Worm (Caenorhabditis elegans): ENCODE results near the gene F37C4.4.

Gene F37C4.4

DNA sequence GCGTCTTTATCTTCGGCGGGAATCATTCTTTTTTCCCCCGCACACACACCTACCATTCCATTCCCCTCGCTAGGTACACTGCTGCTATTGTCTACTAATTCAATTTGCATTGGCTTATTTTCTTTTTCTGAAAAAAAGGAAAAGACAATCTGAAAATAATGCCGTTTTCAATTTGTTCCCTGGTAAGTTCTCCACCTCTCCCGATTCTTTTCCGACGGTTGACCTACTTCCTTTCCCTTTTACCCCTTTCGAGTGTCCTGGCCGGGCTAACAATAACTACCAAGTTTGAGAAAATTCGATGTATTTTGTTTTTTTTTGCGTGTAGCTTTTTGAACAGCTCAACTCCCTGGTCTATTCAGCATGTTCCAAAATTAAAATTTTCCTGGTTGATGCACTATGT, at the start of gene F37C4.4:
TSS of gene F37C4.4 (plus strand) at position 58 of the 400 bp plus-strand sequence.
- peak; percentile 82 for TF ChIP-seq blmp-1 (tag; optimal IDR thresholded peaks at IDR 0.05)
- no peak for TF ChIP-seq nhr-12 (tag; optimal IDR thresholded peaks at IDR 0.05)
- no peak for TF ChIP-seq efl-1 (optimal IDR thresholded peaks at IDR 0.05)
- TF ChIP-seq efl-1 (GFP tag; optimal IDR thresholded peaks at IDR 0.05 in 1 of 2) = peak in 1 of 2 experiments; percentile 83

ce11 chrIV:3819278-3819777, 47.8 kb upstream of the F37C4.4 start, which contains the start of gene bris-1:
bris-1 (minus strand) TSS chrIV:3819328.
- TF ChIP-seq elt-2 (tag; optimal IDR thresholded peaks at IDR 0.05) (peak; percentile 80), nhr-47 (tag; optimal IDR thresholded peaks at IDR 0.05) (no peak), lin-35 (GFP tag; optimal IDR thresholded peaks at IDR 0.05) (no peak), nhr-85 (tag) (peak; percentile 12)

DNA sequence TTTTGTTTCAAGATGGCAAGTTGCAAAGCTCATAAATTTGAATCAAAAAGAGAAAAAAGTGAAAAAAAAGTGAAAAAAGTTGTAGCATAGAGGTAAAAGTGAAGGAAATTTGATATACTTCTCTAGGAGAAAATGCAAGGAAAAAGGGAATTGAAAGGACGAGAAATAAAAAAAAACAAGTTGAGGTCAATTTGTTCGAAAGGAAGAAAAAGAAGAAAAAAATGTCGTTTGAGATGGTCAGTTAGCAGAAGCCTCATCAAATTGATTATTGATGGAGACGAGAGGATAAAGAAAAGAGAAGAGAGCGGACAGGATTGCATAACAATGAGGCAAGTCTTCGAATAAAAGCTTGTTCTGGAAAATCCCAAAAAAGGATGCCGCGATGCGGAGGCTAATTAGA, 47.0 kb upstream of the F37C4.4 start:
- TF ChIP-seq blmp-1 (tag; optimal IDR thresholded peaks at IDR 0.05) = peak; percentile 20
- TF ChIP-seq elt-3 (tag; optimal IDR thresholded peaks at IDR 0.05) = no peak
- no peak for TF ChIP-seq ama-1 (optimal IDR thresholded peaks at IDR 0.05)
- TF ChIP-seq aha-1 (tag; optimal IDR thresholded peaks at IDR 0.05) = no peak
- TF ChIP-seq fkh-10 (GFP tag; optimal IDR thresholded peaks at IDR 0.05) = peak; percentile 95
- TF ChIP-seq nhr-85 (tag) = peak; percentile 9
- no peak for TF ChIP-seq vab-15 (tag; optimal IDR thresholded peaks at IDR 0.05)
- no peak for TF ChIP-seq ztf-11 (tag; optimal IDR thresholded peaks at IDR 0.05)
- TF ChIP-seq hpl-2 (GFP tag; optimal IDR thresholded peaks at IDR 0.05) = no peak
- no peak for TF ChIP-seq mef-2 (tag; optimal IDR thresholded peaks at IDR 0.05)
- no peak for TF ChIP-seq alr-1 (tag; optimal IDR thresholded peaks at IDR 0.05; ENCODE audit: borderline replicate concordance)
- TF ChIP-seq irx-1 (tag; optimal IDR thresholded peaks at IDR 0.05) = no peak
- no peak for TF ChIP-seq sup-37 (GFP tag; optimal IDR thresholded peaks at IDR 0.05)
- peak; percentile 30 for TF ChIP-seq lin-14 (GFP tag; optimal IDR thresholded peaks at IDR 0.05)

DNA sequence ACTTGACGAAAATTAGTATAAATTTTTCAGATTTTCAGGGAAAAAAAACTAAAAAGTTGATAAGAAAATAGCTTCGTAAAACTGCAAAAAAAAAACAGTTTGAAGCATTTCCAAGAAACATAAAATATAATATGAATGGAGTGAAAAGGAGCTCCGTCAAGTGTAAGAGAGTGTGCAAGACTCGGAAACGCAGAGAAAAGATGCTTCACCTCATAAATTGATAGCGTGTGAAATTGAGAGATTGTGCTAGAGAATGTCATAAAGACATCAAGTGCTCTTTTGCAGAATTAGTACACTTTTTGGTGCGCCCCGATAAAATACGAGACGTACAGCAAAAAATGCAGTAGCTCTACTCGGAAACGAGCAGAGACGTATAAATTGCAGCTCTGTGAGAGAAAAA, 45.6 kb upstream of the F37C4.4 start:
- TF ChIP-seq fkh-10 (GFP tag; optimal IDR thresholded peaks at IDR 0.05) = no peak
- no peak for TF ChIP-seq nhr-77 (tag; optimal IDR thresholded peaks at IDR 0.05)
- TF ChIP-seq nhr-71 (tag; optimal IDR thresholded peaks at IDR 0.05) = peak; percentile 34
- TF ChIP-seq efl-3 (GFP tag; optimal IDR thresholded peaks at IDR 0.05) = no peak
- no peak for TF ChIP-seq F16B12.6 (tag; optimal IDR thresholded peaks at IDR 0.05)
- no peak for TF ChIP-seq efl-1 (optimal IDR thresholded peaks at IDR 0.05)
- peak in 1 of 2 experiments; percentile 42 for TF ChIP-seq efl-1 (GFP tag; optimal IDR thresholded peaks at IDR 0.05 in 1 of 2)
- TF ChIP-seq dsc-1 (tag; optimal IDR thresholded peaks at IDR 0.05) = no peak
- TF ChIP-seq dpl-1 (GFP tag; optimal IDR thresholded peaks at IDR 0.05) = no peak
- no peak for TF ChIP-seq nhr-19 (GFP tag; conservative IDR thresholded peaks at IDR 0.05)
- TF ChIP-seq lir-3 (tag; optimal IDR thresholded peaks at IDR 0.05; ENCODE audit: poor library complexity) = no peak
- peak; percentile 32 for TF ChIP-seq lin-14 (GFP tag; optimal IDR thresholded peaks at IDR 0.05)
- no peak for TF ChIP-seq pax-3 (tag; optimal IDR thresholded peaks at IDR 0.05)
- TF ChIP-seq nhr-85 (tag) = no peak
- no peak for TF ChIP-seq C34B4.2 (tag; optimal IDR thresholded peaks at IDR 0.05)
- TF ChIP-seq nhr-47 (tag; optimal IDR thresholded peaks at IDR 0.05) = peak; percentile 13
- no peak for TF ChIP-seq fos-1 (tag; optimal IDR thresholded peaks at IDR 0.05)
- TF ChIP-seq snu-23 (GFP tag; optimal IDR thresholded peaks at IDR 0.05) = no peak
- TF ChIP-seq unc-86 (tag; optimal IDR thresholded peaks at IDR 0.05) = peak; percentile 65
- TF ChIP-seq irx-1 (tag; optimal IDR thresholded peaks at IDR 0.05) = no peak
- no peak for TF ChIP-seq rnt-1 (tag; optimal IDR thresholded peaks at IDR 0.05)
- peak; percentile 43 for TF ChIP-seq elt-2 (tag; optimal IDR thresholded peaks at IDR 0.05)
- TF ChIP-seq isw-1 (GFP tag; IDR thresholded peaks at IDR 0.05) = no peak
- TF ChIP-seq hlh-17 (GFP tag; optimal IDR thresholded peaks at IDR 0.05; ENCODE audit: borderline replicate concordance) = no peak

Data from whole organism, L1 larva.